Worm (Caenorhabditis elegans): ENCODE data around the gene miga-1.
A peak's percentile ranks its signal among the peaks of the same experiment; 100 is the strongest.

miga-1 gene

ce11 chrV:12433717-12434116 is 33.1 kb upstream of the miga-1 start, which contains the start of gene srh-25:
srh-25 (minus strand) TSS chrV:12433817.
- TF ChIP-seq ztf-11 (tag; optimal IDR thresholded peaks at IDR 0.05): no peak
- peak; percentile 60 for TF ChIP-seq hlh-4 (tag; optimal IDR thresholded peaks at IDR 0.05)
- no peak for TF ChIP-seq rnt-1 (tag; optimal IDR thresholded peaks at IDR 0.05)

- TF ChIP-seq sox-4 (tag; optimal IDR thresholded peaks at IDR 0.05) (no peak), C16A3.4 (tag; optimal IDR thresholded peaks at IDR 0.05) (no peak), tlp-1 (tag; optimal IDR thresholded peaks at IDR 0.05) (no peak), nhr-85 (tag) (no peak), mab-9 (GFP tag; IDR thresholded peaks at IDR 0.05) (no peak)
Observed at ce11 chrV:12433105-12433504, 32.4 kb upstream of the miga-1 start.

ce11 chrV:12432111-12432510 is 31.5 kb upstream of the miga-1 start, which contains the start of gene C54D10.13:
C54D10.13 (minus strand) TSS chrV:12432289.
- TF ChIP-seq unc-98 (GFP tag; IDR thresholded peaks at IDR 0.05): no peak
- no peak for TF ChIP-seq mef-2 (tag; optimal IDR thresholded peaks at IDR 0.05)
- TF ChIP-seq ztf-11 (tag; optimal IDR thresholded peaks at IDR 0.05): no peak
- no peak for TF ChIP-seq aly-2 (tag; optimal IDR thresholded peaks at IDR 0.05)
- no peak for TF ChIP-seq mep-1 (tag; optimal IDR thresholded peaks at IDR 0.05)
- no peak for TF ChIP-seq isw-1 (GFP tag; IDR thresholded peaks at IDR 0.05)
- no peak for TF ChIP-seq fkh-4 (tag; optimal IDR thresholded peaks at IDR 0.05; ENCODE audit: borderline replicate concordance)
- TF ChIP-seq elt-2 (tag; optimal IDR thresholded peaks at IDR 0.05): no peak
- no peak for TF ChIP-seq alr-1 (tag; optimal IDR thresholded peaks at IDR 0.05; ENCODE audit: borderline replicate concordance)
- no peak for TF ChIP-seq lin-39 (tag; optimal IDR thresholded peaks at IDR 0.05)
- no peak for TF ChIP-seq ceh-63 (GFP tag; optimal IDR thresholded peaks at IDR 0.05)
- TF ChIP-seq ceh-82 (tag; optimal IDR thresholded peaks at IDR 0.05): no peak
- no peak for TF ChIP-seq nhr-76 (tag; optimal IDR thresholded peaks at IDR 0.05)
- no peak for TF ChIP-seq ceh-88 (GFP tag; IDR thresholded peaks at IDR 0.05)
- no peak for TF ChIP-seq dpl-1 (GFP tag; optimal IDR thresholded peaks at IDR 0.05)
- TF ChIP-seq nhr-77 (tag; optimal IDR thresholded peaks at IDR 0.05): no peak
- no peak for TF ChIP-seq efl-3 (GFP tag; optimal IDR thresholded peaks at IDR 0.05)
- no peak for TF ChIP-seq nhr-237 (tag; optimal IDR thresholded peaks at IDR 0.05)

- TF ChIP-seq irx-1 (tag; optimal IDR thresholded peaks at IDR 0.05) (no peak), nhr-20 (tag; optimal IDR thresholded peaks at IDR 0.05) (no peak), hlh-4 (tag; optimal IDR thresholded peaks at IDR 0.05) (no peak), snu-23 (GFP tag; optimal IDR thresholded peaks at IDR 0.05) (no peak), nhr-12 (tag; optimal IDR thresholded peaks at IDR 0.05) (no peak), vab-15 (tag; optimal IDR thresholded peaks at IDR 0.05) (no peak), aly-2 (tag; optimal IDR thresholded peaks at IDR 0.05) (no peak), ets-5 (GFP tag; IDR thresholded peaks at IDR 0.05) (no peak), ceh-88 (GFP tag; IDR thresholded peaks at IDR 0.05) (no peak), lin-35 (GFP tag; optimal IDR thresholded peaks at IDR 0.05) (no peak), ceh-8 (GFP tag; optimal IDR thresholded peaks at IDR 0.05) (no peak), grh-1 (GFP tag; IDR thresholded peaks at IDR 0.05) (no peak), pag-3 (tag; optimal IDR thresholded peaks at IDR 0.05; ENCODE audit: borderline replicate concordance, insufficient read depth) (no peak), aha-1 (tag; optimal IDR thresholded peaks at IDR 0.05) (no peak), blmp-1 (tag; optimal IDR thresholded peaks at IDR 0.05) (no peak), isw-1 (GFP tag; IDR thresholded peaks at IDR 0.05) (no peak), C34B4.2 (tag; optimal IDR thresholded peaks at IDR 0.05) (no peak), efl-3 (GFP tag; optimal IDR thresholded peaks at IDR 0.05) (no peak)
Observed at ce11 chrV:12429039-12429438, 28.4 kb upstream of the miga-1 start, which contains the start of gene C54D10.5. C54D10.5 (plus strand) TSS chrV:12429339.

Measured in whole organism, L1 larva.